Worm (Caenorhabditis elegans): ENCODE results near the gene pxl-1.

Gene pxl-1

ce11 chrIII:5886893-5887292 is 8.9 kb downstream of the pxl-1 start, which contains the start of gene C28H8.7:
Gene C28H8.7 (minus strand): TSS chrIII:5886993.
- no peak for TF ChIP-seq tab-1 (GFP tag; IDR thresholded peaks at IDR 0.05)
- TF ChIP-seq ztf-29 (GFP tag; IDR thresholded peaks at IDR 0.05), result no peak
- TF ChIP-seq ztf-23 (GFP tag; IDR thresholded peaks at IDR 0.05), result no peak
- TF ChIP-seq med-1 (GFP tag; optimal IDR thresholded peaks at IDR 0.05; ENCODE audit: insufficient read depth), result no peak
- TF ChIP-seq T22C8.4 (GFP tag; IDR thresholded peaks at IDR 0.05), result no peak
- TF ChIP-seq cog-1 (tag; optimal IDR thresholded peaks at IDR 0.05), result no peak
- TF ChIP-seq klf-2 (GFP tag; conservative IDR thresholded peaks at IDR 0.05), result no peak
- no peak for TF ChIP-seq flt-1 (GFP tag; IDR thresholded peaks at IDR 0.05)
- no peak for TF ChIP-seq ref-1 (GFP tag; conservative IDR thresholded peaks at IDR 0.05)

- TF ChIP-seq T22C8.4 (GFP tag; IDR thresholded peaks at IDR 0.05) (no peak), cog-1 (tag; optimal IDR thresholded peaks at IDR 0.05) (no peak), ref-1 (GFP tag; conservative IDR thresholded peaks at IDR 0.05) (no peak), ztf-29 (GFP tag; IDR thresholded peaks at IDR 0.05) (no peak), med-1 (GFP tag; optimal IDR thresholded peaks at IDR 0.05; ENCODE audit: insufficient read depth) (no peak), klf-2 (GFP tag; conservative IDR thresholded peaks at IDR 0.05) (no peak), flt-1 (GFP tag; IDR thresholded peaks at IDR 0.05) (no peak), tab-1 (GFP tag; IDR thresholded peaks at IDR 0.05) (no peak), ztf-23 (GFP tag; IDR thresholded peaks at IDR 0.05) (no peak)
Measured at ce11 chrIII:5884459-5884858, 11.4 kb downstream of the pxl-1 start.

ce11 chrIII:5884007-5884406 is 11.8 kb downstream of the pxl-1 start, which contains the start of gene C28H8.5:
Gene C28H8.5 (plus strand): TSS chrIII:5884307.
- TF ChIP-seq flt-1 (GFP tag; IDR thresholded peaks at IDR 0.05) (no peak), ztf-23 (GFP tag; IDR thresholded peaks at IDR 0.05) (no peak), ref-1 (GFP tag; conservative IDR thresholded peaks at IDR 0.05) (no peak)

ce11 chrIII:5883517-5883916 is 12.3 kb downstream of the pxl-1 start:
- no peak for TF ChIP-seq med-1 (GFP tag; optimal IDR thresholded peaks at IDR 0.05; ENCODE audit: insufficient read depth)

- TF ChIP-seq ztf-23 (GFP tag; IDR thresholded peaks at IDR 0.05) (no peak), klf-2 (GFP tag; conservative IDR thresholded peaks at IDR 0.05) (no peak), cog-1 (tag; optimal IDR thresholded peaks at IDR 0.05) (no peak), tab-1 (GFP tag; IDR thresholded peaks at IDR 0.05) (no peak)
Measured at ce11 chrIII:5882823-5883222, 13.0 kb downstream of the pxl-1 start, which contains the start of gene F01F1.14. Gene F01F1.14 (minus strand): TSS chrIII:5882923.

- no peak for TF ChIP-seq med-1 (GFP tag; optimal IDR thresholded peaks at IDR 0.05; ENCODE audit: insufficient read depth)
- TF ChIP-seq cog-1 (tag; optimal IDR thresholded peaks at IDR 0.05), result no peak
- no peak for TF ChIP-seq tab-1 (GFP tag; IDR thresholded peaks at IDR 0.05)
- no peak for TF ChIP-seq ztf-23 (GFP tag; IDR thresholded peaks at IDR 0.05)
- TF ChIP-seq T22C8.4 (GFP tag; IDR thresholded peaks at IDR 0.05), result no peak
- TF ChIP-seq flt-1 (GFP tag; IDR thresholded peaks at IDR 0.05), result no peak
- TF ChIP-seq ztf-29 (GFP tag; IDR thresholded peaks at IDR 0.05), result no peak
- no peak for TF ChIP-seq klf-2 (GFP tag; conservative IDR thresholded peaks at IDR 0.05)
- TF ChIP-seq ref-1 (GFP tag; conservative IDR thresholded peaks at IDR 0.05), result no peak
Measured at ce11 chrIII:5882284-5882683, 13.5 kb downstream of the pxl-1 start.

- TF ChIP-seq med-1 (GFP tag; optimal IDR thresholded peaks at IDR 0.05; ENCODE audit: insufficient read depth), result no peak
- TF ChIP-seq T22C8.4 (GFP tag; IDR thresholded peaks at IDR 0.05), result peak; percentile 56
- no peak for TF ChIP-seq klf-2 (GFP tag; conservative IDR thresholded peaks at IDR 0.05)
- TF ChIP-seq cog-1 (tag; optimal IDR thresholded peaks at IDR 0.05), result no peak
- TF ChIP-seq ztf-29 (GFP tag; IDR thresholded peaks at IDR 0.05), result no peak
- no peak for TF ChIP-seq ztf-23 (GFP tag; IDR thresholded peaks at IDR 0.05)
- TF ChIP-seq ref-1 (GFP tag; conservative IDR thresholded peaks at IDR 0.05), result no peak
Measured at ce11 chrIII:5879291-5879968, 16.4 kb downstream of the pxl-1 start, which contains the start of gene hpo-10. Gene hpo-10 (plus strand): TSS chrIII:5879489.

ce11 chrIII:5878215-5878614 is 17.6 kb downstream of the pxl-1 start, which contains the start of the genes mig-21 and F01F1.2:
Gene mig-21 (minus strand): TSS chrIII:5878380.
Gene F01F1.2 (plus strand): TSS chrIII:5878554.
- TF ChIP-seq T22C8.4 (GFP tag; IDR thresholded peaks at IDR 0.05), result no peak
- no peak for TF ChIP-seq flt-1 (GFP tag; IDR thresholded peaks at IDR 0.05)
- no peak for TF ChIP-seq cog-1 (tag; optimal IDR thresholded peaks at IDR 0.05)
- TF ChIP-seq ztf-23 (GFP tag; IDR thresholded peaks at IDR 0.05), result no peak
- TF ChIP-seq med-1 (GFP tag; optimal IDR thresholded peaks at IDR 0.05; ENCODE audit: insufficient read depth), result no peak
- no peak for TF ChIP-seq ztf-29 (GFP tag; IDR thresholded peaks at IDR 0.05)
- no peak for TF ChIP-seq klf-2 (GFP tag; conservative IDR thresholded peaks at IDR 0.05)
- no peak for TF ChIP-seq ref-1 (GFP tag; conservative IDR thresholded peaks at IDR 0.05)
- TF ChIP-seq tab-1 (GFP tag; IDR thresholded peaks at IDR 0.05), result no peak

ce11 chrIII:5876867-5877641 is 18.8 kb downstream of the pxl-1 start:
- TF ChIP-seq flt-1 (GFP tag; IDR thresholded peaks at IDR 0.05) (no peak), klf-2 (GFP tag; conservative IDR thresholded peaks at IDR 0.05) (no peak)

ce11 chrIII:5876140-5876675 is 19.6 kb downstream of the pxl-1 start, which contains the start of gene aldo-2:
Gene aldo-2 (minus strand): TSS chrIII:5876625.
- no peak for TF ChIP-seq ref-1 (GFP tag; conservative IDR thresholded peaks at IDR 0.05)
- TF ChIP-seq ztf-23 (GFP tag; IDR thresholded peaks at IDR 0.05), result no peak
- TF ChIP-seq cog-1 (tag; optimal IDR thresholded peaks at IDR 0.05), result no peak
- TF ChIP-seq klf-2 (GFP tag; conservative IDR thresholded peaks at IDR 0.05), result no peak
- TF ChIP-seq flt-1 (GFP tag; IDR thresholded peaks at IDR 0.05), result no peak
- TF ChIP-seq med-1 (GFP tag; optimal IDR thresholded peaks at IDR 0.05; ENCODE audit: insufficient read depth), result no peak
- TF ChIP-seq ztf-29 (GFP tag; IDR thresholded peaks at IDR 0.05), result no peak
- no peak for TF ChIP-seq T22C8.4 (GFP tag; IDR thresholded peaks at IDR 0.05)
- no peak for TF ChIP-seq tab-1 (GFP tag; IDR thresholded peaks at IDR 0.05)

Data from whole organism, midembryonic.